Worm (Caenorhabditis elegans): ENCODE data around the gene E02H1.1.

E02H1.1 gene

ce11 chrII:9591071-9591470 lies at the start of gene E02H1.1, which contains the start of gene tag-124:
Gene E02H1.1, minus strand, starts transcription at chrII:9591164.
Gene tag-124, plus strand, starts transcription at chrII:9591292.
- peak; percentile 28 for TF ChIP-seq mep-1 (tag; optimal IDR thresholded peaks at IDR 0.05)
- no peak for TF ChIP-seq lin-32 (GFP tag; optimal IDR thresholded peaks at IDR 0.05)
- no peak for TF ChIP-seq pha-4 (tag; optimal IDR thresholded peaks at IDR 0.05)
- TF ChIP-seq lsy-2 (tag; optimal IDR thresholded peaks at IDR 0.05), result peak; percentile 25
- peak; percentile 16 for TF ChIP-seq ces-1 (GFP tag; optimal IDR thresholded peaks at IDR 0.05)
- TF ChIP-seq ham-2 (GFP tag; optimal IDR thresholded peaks at IDR 0.05), result no peak
- TF ChIP-seq nhr-237 (tag; optimal IDR thresholded peaks at IDR 0.05), result peak; percentile 37

DNA sequence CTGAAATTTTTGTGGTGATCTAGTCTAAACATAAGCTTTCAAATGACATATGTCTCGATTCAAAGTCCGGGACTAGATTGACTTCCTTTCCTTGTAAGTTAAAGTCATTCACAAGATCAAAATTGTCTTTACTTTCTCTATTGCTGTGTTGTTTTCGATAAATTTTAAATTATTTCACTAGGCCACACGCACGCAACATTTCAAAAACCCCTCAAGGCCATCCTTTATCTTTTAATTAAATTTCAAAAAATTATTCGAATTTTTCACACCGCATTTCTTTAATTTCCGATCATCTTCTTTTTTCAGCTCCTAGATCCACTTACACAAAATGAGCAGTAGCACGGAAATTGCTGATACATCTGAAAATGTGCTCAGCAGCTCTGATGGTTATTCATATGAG lies 45.3 kb upstream of the E02H1.1 start, which contains the start of gene ZK1307.7:
TSS of gene ZK1307.7 (plus strand) at position 301 of the 400 bp plus-strand sequence.
- TF ChIP-seq sptf-1 (tag; optimal IDR thresholded peaks at IDR 0.05), result no peak
- TF ChIP-seq unc-39 (tag; optimal IDR thresholded peaks at IDR 0.05), result no peak
- no peak for TF ChIP-seq mab-5 (tag; optimal IDR thresholded peaks at IDR 0.05)
- no peak for TF ChIP-seq hlh-1 (tag; optimal IDR thresholded peaks at IDR 0.05)
- TF ChIP-seq nhr-76 (tag; optimal IDR thresholded peaks at IDR 0.05), result no peak
- TF ChIP-seq mep-1 (tag; optimal IDR thresholded peaks at IDR 0.05), result no peak
- TF ChIP-seq blmp-1 (tag; optimal IDR thresholded peaks at IDR 0.05), result no peak
- TF ChIP-seq ces-1 (GFP tag; optimal IDR thresholded peaks at IDR 0.05), result no peak
- no peak for TF ChIP-seq nhr-12 (tag; optimal IDR thresholded peaks at IDR 0.05)
- TF ChIP-seq ceh-83 (GFP tag; optimal IDR thresholded peaks at IDR 0.05), result no peak
- TF ChIP-seq nhr-2 (tag; optimal IDR thresholded peaks at IDR 0.05), result no peak
- TF ChIP-seq nhr-237 (tag; optimal IDR thresholded peaks at IDR 0.05), result no peak
- no peak for TF ChIP-seq ztf-11 (tag; optimal IDR thresholded peaks at IDR 0.05)

ce11 chrII:9625930-9626329 lies 35.0 kb upstream of the E02H1.1 start:
- TF ChIP-seq mab-5 (tag; optimal IDR thresholded peaks at IDR 0.05) (no peak), elt-3 (tag; optimal IDR thresholded peaks at IDR 0.05) (no peak), unc-62 (GFP tag; optimal IDR thresholded peaks at IDR 0.05) (no peak), ceh-39 (tag; optimal IDR thresholded peaks at IDR 0.05) (no peak), sptf-1 (tag; optimal IDR thresholded peaks at IDR 0.05) (no peak), ztf-11 (tag; optimal IDR thresholded peaks at IDR 0.05) (no peak), nhr-2 (tag; optimal IDR thresholded peaks at IDR 0.05) (no peak), mep-1 (tag; optimal IDR thresholded peaks at IDR 0.05) (no peak), snpc-4 (tag; optimal IDR thresholded peaks at IDR 0.05) (no peak), tbx-8 (GFP tag; optimal IDR thresholded peaks at IDR 0.05) (no peak), mls-2 (tag; optimal IDR thresholded peaks at IDR 0.05) (no peak), nhr-76 (tag; optimal IDR thresholded peaks at IDR 0.05) (no peak), nhr-28 (tag; optimal IDR thresholded peaks at IDR 0.05) (no peak), unc-39 (tag; optimal IDR thresholded peaks at IDR 0.05) (no peak)

- TF ChIP-seq nhr-2 (tag; optimal IDR thresholded peaks at IDR 0.05) (no peak), zip-8 (tag; optimal IDR thresholded peaks at IDR 0.05) (no peak), cnd-1 (tag; optimal IDR thresholded peaks at IDR 0.05) (no peak), pha-4 (tag; optimal IDR thresholded peaks at IDR 0.05) (no peak), unc-39 (tag; optimal IDR thresholded peaks at IDR 0.05) (no peak), unc-62 (GFP tag; optimal IDR thresholded peaks at IDR 0.05) (no peak), mep-1 (tag; optimal IDR thresholded peaks at IDR 0.05) (peak; percentile 8), elt-1 (tag; optimal IDR thresholded peaks at IDR 0.05; ENCODE audit: borderline replicate concordance, insufficient read depth) (no peak), nhr-237 (tag; optimal IDR thresholded peaks at IDR 0.05) (no peak), flh-1 (GFP tag; optimal IDR thresholded peaks at IDR 0.05) (no peak), nhr-28 (tag; optimal IDR thresholded peaks at IDR 0.05) (no peak), ceh-43 (GFP tag; optimal IDR thresholded peaks at IDR 0.05) (no peak), sem-2 (GFP tag; optimal IDR thresholded peaks at IDR 0.05) (no peak), ces-1 (GFP tag; optimal IDR thresholded peaks at IDR 0.05) (peak; percentile 10)
These were observed 33.2 kb upstream of the E02H1.1 start, which contains the start of the genes dnj-20 and ZK1307.8 for ce11 chrII:9624110-9624695. Gene dnj-20, minus strand, starts transcription at chrII:9624176. Gene ZK1307.8, plus strand, starts transcription at chrII:9624613.

DNA sequence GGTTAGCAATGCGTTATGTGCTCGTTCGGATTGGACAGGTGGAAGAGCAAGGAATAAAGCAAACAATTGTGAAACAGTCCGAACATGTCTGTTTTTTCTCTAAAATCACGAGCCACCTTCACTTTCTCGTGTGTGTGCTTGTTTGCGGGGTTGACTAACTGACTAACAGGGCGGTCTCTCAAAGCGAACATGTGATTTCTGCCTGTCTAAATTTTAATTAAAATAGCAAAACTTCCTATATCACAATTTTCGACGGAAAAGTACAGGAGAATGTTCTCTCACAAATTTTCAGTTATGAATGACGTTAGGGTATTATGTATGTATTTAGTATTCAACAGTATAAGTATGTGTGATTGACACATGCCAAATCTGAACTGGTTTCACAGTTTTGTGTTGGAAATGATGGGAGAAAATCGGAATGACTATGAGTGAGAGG lies 31.0 kb upstream of the E02H1.1 start:
- no peak for TF ChIP-seq sem-2 (GFP tag; optimal IDR thresholded peaks at IDR 0.05)
- TF ChIP-seq ham-2 (GFP tag; optimal IDR thresholded peaks at IDR 0.05), result no peak
- TF ChIP-seq nhr-2 (tag; optimal IDR thresholded peaks at IDR 0.05), result no peak
- TF ChIP-seq ceh-39 (tag; optimal IDR thresholded peaks at IDR 0.05), result no peak
- TF ChIP-seq elt-3 (tag; optimal IDR thresholded peaks at IDR 0.05), result no peak
- TF ChIP-seq mep-1 (tag; optimal IDR thresholded peaks at IDR 0.05), result no peak
- no peak for TF ChIP-seq bed-3 (GFP tag; optimal IDR thresholded peaks at IDR 0.05)
- TF ChIP-seq unc-39 (tag; optimal IDR thresholded peaks at IDR 0.05), result no peak

All from whole organism, mixed stage, embryonic.